Worm (Caenorhabditis elegans) whole organism, early embryonic: ENCODE results near the gene dyf-4.

Source experiments
- B0310.2 ChIP-seq: sonication (generic microtip); optimal IDR thresholded peaks from 2 replicates; lab custom pipeline; 2016; ENCODE audit warnings: mild to moderate bottlenecking, missing genetic modification characterization, missing compliant biosample characterization
- F13C5.2 ChIP-seq: sonication (generic microtip); optimal IDR thresholded peaks from 2 replicates; lab custom pipeline; 2017; ENCODE audit warnings: mild to moderate bottlenecking, missing genetic modification characterization, inconsistent platforms, missing compliant biosample characterization
- aly-1 ChIP-seq: sonication (generic microtip); optimal IDR thresholded peaks from 2 replicates; lab custom pipeline; 2016; ENCODE audit warnings: missing genetic modification characterization, missing compliant biosample characterization
- ama-1 ChIP-seq: fragments of 150-350 bp; optimal IDR thresholded peaks from 2 replicates; lab custom pipeline; 2014
- ceh-13 ChIP-seq: fragments of 200-800 bp; sonication (Bioruptor generic); optimal IDR thresholded peaks from 2 replicates; lab custom pipeline; 2018; ENCODE audit warnings: mild to moderate bottlenecking, missing genetic modification characterization, missing compliant biosample characterization
- ceh-36 ChIP-seq: sonication (generic microtip); optimal IDR thresholded peaks from 2 replicates; lab custom pipeline; 2016; ENCODE audit warnings: missing genetic modification characterization, inconsistent platforms, missing compliant biosample characterization
- ets-7 ChIP-seq: sonication (generic microtip); optimal IDR thresholded peaks from 2 replicates; lab custom pipeline; 2016; ENCODE audit warnings: missing genotype, missing genetic modification characterization, missing compliant biosample characterization
- flt-1 ChIP-seq: fragments of 200-800 bp; sonication (Bioruptor generic); IDR thresholded peaks from 2 replicates; pipeline ENCODE4 v1.3.6; 2022; ENCODE audit warnings: missing genetic modification characterization, missing compliant biosample characterization
- hmbx-1 ChIP-seq: sonication (generic microtip); optimal IDR thresholded peaks from 2 replicates; lab custom pipeline; 2016; ENCODE audit warnings: mild to moderate bottlenecking, missing genetic modification characterization, missing compliant biosample characterization
- hmg-4 ChIP-seq: fragments of 200-800 bp; sonication (Bioruptor generic); optimal IDR thresholded peaks from 2 replicates; lab custom pipeline; 2018; ENCODE audit warnings: mild to moderate bottlenecking, missing genetic modification characterization, missing compliant biosample characterization
- hnd-1 ChIP-seq: sonication (generic microtip); optimal IDR thresholded peaks from 2 replicates; lab custom pipeline; 2016; ENCODE audit warnings: missing genetic modification characterization, missing compliant biosample characterization
- pes-1 ChIP-seq: fragments of 200-800 bp; sonication (Bioruptor generic); IDR thresholded peaks from 2 replicates; pipeline ENCODE4 v1.3.6; 2022; ENCODE audit warnings: missing genetic modification reagents, missing genetic modification characterization, missing compliant biosample characterization
- scrt-1 ChIP-seq: fragments of 200-800 bp; sonication (Bioruptor generic); IDR thresholded peaks from 2 replicates; pipeline ENCODE4 v1.3.6; 2022; ENCODE audit warnings: missing genetic modification characterization, missing compliant biosample characterization
- sea-1 ChIP-seq: fragments of 200-800 bp; sonication (Bioruptor generic); conservative IDR thresholded peaks from 2 replicates; pipeline ENCODE4 v1.3.6; 2022; ENCODE audit warnings: missing genetic modification characterization, missing compliant biosample characterization
- tbx-11 ChIP-seq: fragments of 200-800 bp; sonication (Bioruptor generic); IDR thresholded peaks from 2 replicates; pipeline ENCODE4 v1.3.6; 2022; ENCODE audit warnings: missing genetic modification characterization, missing compliant biosample characterization
- tbx-37 ChIP-seq: fragments of 200-800 bp; sonication (Bioruptor generic); conservative IDR thresholded peaks from 2 replicates; pipeline ENCODE4 v1.3.6; 2022; ENCODE audit warnings: missing genetic modification reagents, missing genetic modification characterization, missing compliant biosample characterization
- tra-4 ChIP-seq: sonication (generic microtip); optimal IDR thresholded peaks from 2 replicates; lab custom pipeline; 2017; ENCODE audit warnings: missing genetic modification characterization, missing compliant biosample characterization

dyf-4 gene

ce11 chrV:12550036-12550626 lies 24.6 kb upstream of the dyf-4 start, which contains the start of gene F45D3.3:
F45D3.3 (minus strand) TSS chrV:12550385.
- TF ChIP-seq F13C5.2 (tag; lab: Kevin White, UChicago) (no peak), ceh-13 (GFP tag; lab: Kevin White, UChicago) (no peak), ama-1 (lab: Kevin White, UChicago) (no peak), hnd-1 (no peak), pes-1 (no peak), B0310.2 (tag; lab: Kevin White, UChicago) (no peak), ceh-36 (tag; lab: Kevin White, UChicago) (no peak), tra-4 (tag; lab: Kevin White, UChicago) (no peak), tbx-37 (no peak), ets-7 (tag; lab: Kevin White, UChicago) (no peak), aly-1 (tag; lab: Kevin White, UChicago) (no peak), hmbx-1 (tag; lab: Kevin White, UChicago) (no peak), hmg-4 (GFP tag; lab: Kevin White, UChicago) (no peak), sea-1 (GFP tag; lab: Robert Waterston, UW) (no peak), tbx-11 (GFP tag; lab: Robert Waterston, UW) (no peak)

ce11 chrV:12549604-12550003 lies 24.1 kb upstream of the dyf-4 start:
- TF ChIP-seq aly-1 (tag; lab: Kevin White, UChicago) (no peak), tra-4 (tag; lab: Kevin White, UChicago) (no peak), hmg-4 (GFP tag; lab: Kevin White, UChicago) (no peak), hmbx-1 (tag; lab: Kevin White, UChicago) (no peak), scrt-1 (GFP tag; lab: Robert Waterston, UW) (no peak), ceh-13 (GFP tag; lab: Kevin White, UChicago) (no peak), ama-1 (lab: Kevin White, UChicago) (no peak), tbx-37 (no peak), sea-1 (GFP tag; lab: Robert Waterston, UW) (no peak), F13C5.2 (tag; lab: Kevin White, UChicago) (no peak), hnd-1 (no peak), flt-1 (GFP tag; lab: Robert Waterston, UW) (no peak), B0310.2 (tag; lab: Kevin White, UChicago) (no peak), ceh-36 (tag; lab: Kevin White, UChicago) (no peak), tbx-11 (GFP tag; lab: Robert Waterston, UW) (no peak), pes-1 (no peak), ets-7 (tag; lab: Kevin White, UChicago) (no peak)

- TF ChIP-seq aly-1 (tag; lab: Kevin White, UChicago) (no peak), hnd-1 (no peak), B0310.2 (tag; lab: Kevin White, UChicago) (no peak), ceh-36 (tag; lab: Kevin White, UChicago) (no peak), flt-1 (GFP tag; lab: Robert Waterston, UW) (no peak), tra-4 (tag; lab: Kevin White, UChicago) (no peak), hmbx-1 (tag; lab: Kevin White, UChicago) (no peak), pes-1 (no peak), F13C5.2 (tag; lab: Kevin White, UChicago) (no peak), tbx-37 (no peak)
Measured at ce11 chrV:12548830-12549229, 23.3 kb upstream of the dyf-4 start.

ce11 chrV:12542683-12543319 lies 17.3 kb upstream of the dyf-4 start:
- TF ChIP-seq pes-1 (no peak), ceh-36 (tag; lab: Kevin White, UChicago) (no peak), hmbx-1 (tag; lab: Kevin White, UChicago) (no peak), hnd-1 (no peak)

- no peak for TF ChIP-seq B0310.2 (tag; lab: Kevin White, UChicago)
- no peak for TF ChIP-seq aly-1 (tag; lab: Kevin White, UChicago)
- no peak for TF ChIP-seq hmbx-1 (tag; lab: Kevin White, UChicago)
- no peak for TF ChIP-seq tra-4 (tag; lab: Kevin White, UChicago)
- no peak for TF ChIP-seq F13C5.2 (tag; lab: Kevin White, UChicago)
- TF ChIP-seq ceh-13 (GFP tag; lab: Kevin White, UChicago): no peak
- no peak for TF ChIP-seq tbx-11 (GFP tag; lab: Robert Waterston, UW)
- TF ChIP-seq tbx-37: no peak
- TF ChIP-seq scrt-1 (GFP tag; lab: Robert Waterston, UW): no peak
- TF ChIP-seq pes-1: no peak
- TF ChIP-seq ama-1 (lab: Kevin White, UChicago): no peak
- no peak for TF ChIP-seq ets-7 (tag; lab: Kevin White, UChicago)
- TF ChIP-seq hnd-1: no peak
- TF ChIP-seq ceh-36 (tag; lab: Kevin White, UChicago): no peak
- TF ChIP-seq flt-1 (GFP tag; lab: Robert Waterston, UW): no peak
Measured at ce11 chrV:12541207-12541606, 15.7 kb upstream of the dyf-4 start.

- TF ChIP-seq scrt-1 (GFP tag; lab: Robert Waterston, UW): no peak
- no peak for TF ChIP-seq F13C5.2 (tag; lab: Kevin White, UChicago)
- no peak for TF ChIP-seq pes-1
- no peak for TF ChIP-seq aly-1 (tag; lab: Kevin White, UChicago)
- TF ChIP-seq hmg-4 (GFP tag; lab: Kevin White, UChicago): no peak
Measured at ce11 chrV:12540739-12541138, 15.2 kb upstream of the dyf-4 start, which contains the start of gene F45D3.2. F45D3.2 (plus strand) TSS chrV:12541039.

ce11 chrV:12540018-12540417 lies 14.5 kb upstream of the dyf-4 start:
- TF ChIP-seq F13C5.2 (tag; lab: Kevin White, UChicago): no peak
- no peak for TF ChIP-seq aly-1 (tag; lab: Kevin White, UChicago)
- no peak for TF ChIP-seq ceh-36 (tag; lab: Kevin White, UChicago)
- TF ChIP-seq sea-1 (GFP tag; lab: Robert Waterston, UW): no peak
- no peak for TF ChIP-seq flt-1 (GFP tag; lab: Robert Waterston, UW)
- no peak for TF ChIP-seq tbx-37
- no peak for TF ChIP-seq hnd-1
- no peak for TF ChIP-seq pes-1
- TF ChIP-seq ama-1 (lab: Kevin White, UChicago): no peak
- TF ChIP-seq hmbx-1 (tag; lab: Kevin White, UChicago): no peak
- TF ChIP-seq scrt-1 (GFP tag; lab: Robert Waterston, UW): no peak
- TF ChIP-seq tra-4 (tag; lab: Kevin White, UChicago): no peak
- no peak for TF ChIP-seq hmg-4 (GFP tag; lab: Kevin White, UChicago)
